Fruit fly (Drosophila melanogaster): ENCODE data around the gene red.

DNA sequence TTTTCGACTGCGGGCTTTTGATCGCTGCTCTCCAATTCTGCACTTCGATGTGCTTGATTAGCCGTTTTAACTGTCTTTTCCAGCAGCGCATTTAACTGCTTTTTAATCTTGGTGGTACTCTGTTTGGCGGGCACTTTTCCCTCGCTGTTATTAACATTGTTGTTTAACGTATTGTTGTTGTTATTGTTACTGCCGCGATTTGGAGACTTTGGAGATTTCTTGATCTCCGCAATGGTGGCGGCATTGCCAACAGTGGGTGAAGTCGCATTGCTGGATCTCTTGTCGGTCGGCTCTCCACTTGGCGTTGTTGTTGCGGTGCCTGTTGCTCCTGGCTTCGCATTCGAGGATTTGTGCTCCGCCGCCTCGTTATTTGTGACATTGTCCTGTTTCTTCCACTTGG, 41.8 kb downstream of the red start:
- TF ChIP-seq CG8478 (optimal IDR thresholded peaks at IDR 0.05) (no peak), CTCF (optimal IDR thresholded peaks at IDR 0.05) (no peak)

Data from S2 (cell line).